Fruit fly (Drosophila melanogaster) whole organism, embryonic: Measurements from ENCODE around the gene Tim9b.

ENCODE experiments used
- BEAF-32 ChIP-seq: fragments of 200-800 bp; sonication (Bioruptor generic); optimal IDR thresholded peaks from 3 replicates; lab custom pipeline; 2017; ENCODE audit warnings: missing biosample characterization, missing genetic modification characterization, mild to moderate bottlenecking, moderate library complexity, missing genetic modification reagents
- Blimp-1 ChIP-seq: fragments of 200-800 bp; sonication (Bioruptor generic); optimal IDR thresholded peaks from 3 replicates; lab custom pipeline; 2018; ENCODE audit warnings: missing biosample characterization, missing genetic modification characterization, mild to moderate bottlenecking, moderate library complexity, missing genetic modification reagents
- Bteb2 ChIP-seq: fragments of 200-800 bp; sonication (Bioruptor generic); optimal IDR thresholded peaks from 2 replicates; lab custom pipeline; 2016; ENCODE audit warnings: missing biosample characterization, missing genetic modification characterization
- CG10979 ChIP-seq: fragments of 200-800 bp; sonication (Bioruptor generic); optimal IDR thresholded peaks from 2 replicates; lab custom pipeline; 2018; ENCODE audit warnings: missing biosample characterization, mild to moderate bottlenecking, missing genetic modification characterization, moderate library complexity
- CG13123 ChIP-seq: fragments of 200-800 bp; sonication (Bioruptor generic); optimal IDR thresholded peaks from 2 replicates; lab custom pipeline; 2016; ENCODE audit warnings: missing biosample characterization, missing genetic modification characterization
- CG18619 ChIP-seq: fragments of 200-800 bp; sonication (Bioruptor generic); optimal IDR thresholded peaks from 3 replicates; lab custom pipeline; 2017; ENCODE audit warnings: missing biosample characterization, mild to moderate bottlenecking, missing genetic modification characterization
- CG2889 ChIP-seq: fragments of 200-800 bp; sonication (Bioruptor generic); IDR thresholded peaks from 3 replicates; pipeline ENCODE4 v1.3.6; 2022; ENCODE audit warnings: missing biosample characterization, missing genetic modification characterization
- CG30020 ChIP-seq: fragments of 200-800 bp; optimal IDR thresholded peaks from 2 replicates; lab custom pipeline; 2019; ENCODE audit warnings: missing biosample characterization, mild to moderate bottlenecking, missing genetic modification characterization, moderate library complexity
- CG34224 ChIP-seq: fragments of 200-800 bp; sonication (Bioruptor generic); IDR thresholded peaks from 3 replicates; pipeline ENCODE4 v1.3.6; 2022; ENCODE audit warnings: missing biosample characterization, missing genetic modification characterization; ENCODE audit not compliant: partially characterized antibody
- CG34376 ChIP-seq: fragments of 200-800 bp; sonication (Bioruptor generic); optimal IDR thresholded peaks from 2 replicates; lab custom pipeline; 2018; ENCODE audit warnings: missing biosample characterization, mild to moderate bottlenecking, missing genetic modification characterization
- CG3995 ChIP-seq: fragments of 200-800 bp; sonication (Bioruptor generic); optimal IDR thresholded peaks from 3 replicates; lab custom pipeline; 2016; ENCODE audit warnings: missing biosample characterization, missing genetic modification characterization
- CG5180 ChIP-seq: fragments of 200-800 bp; sonication (Bioruptor generic); optimal IDR thresholded peaks from 3 replicates; lab custom pipeline; 2017; ENCODE audit warnings: missing biosample characterization, missing genetic modification characterization, mild to moderate bottlenecking, moderate library complexity, missing genetic modification reagents
- CG6254 ChIP-seq: fragments of 200-800 bp; sonication (Bioruptor generic); optimal IDR thresholded peaks from 3 replicates; lab custom pipeline; 2017; ENCODE audit warnings: mild to moderate bottlenecking, missing biosample characterization, missing genetic modification reagents, missing genetic modification characterization
- CG6272 ChIP-seq: fragments of 200-800 bp; sonication (Bioruptor generic); IDR thresholded peaks from 2 replicates; pipeline ENCODE4 v1.3.6; 2022; ENCODE audit warnings: missing biosample characterization, missing genetic modification characterization
- CG6654 ChIP-seq: fragments of 200-800 bp; sonication (Bioruptor generic); optimal IDR thresholded peaks from 2 replicates; lab custom pipeline; 2017; ENCODE audit warnings: missing biosample characterization, mild to moderate bottlenecking, missing genetic modification characterization
- CG8089 ChIP-seq: fragments of 200-800 bp; sonication (Bioruptor generic); optimal IDR thresholded peaks from 3 replicates; lab custom pipeline; 2016; ENCODE audit warnings: missing biosample characterization, missing genetic modification characterization
- CTCF ChIP-seq: fragments of 200-800 bp; sonication (Bioruptor generic); optimal IDR thresholded peaks from 2 replicates; lab custom pipeline; 2017; ENCODE audit warnings: missing biosample characterization, mild to moderate bottlenecking, missing genetic modification characterization, moderate library complexity
- CkIIα-i1 ChIP-seq: fragments of 200-800 bp; sonication (Bioruptor generic); IDR thresholded peaks from 2 replicates; pipeline ENCODE4 v1.3.6; 2022; ENCODE audit warnings: missing biosample characterization, missing genetic modification characterization
- Deaf1 ChIP-seq: fragments of 200-800 bp; optimal IDR thresholded peaks from 3 replicates; lab custom pipeline; 2019; ENCODE audit warnings: missing biosample characterization, mild to moderate bottlenecking, missing genetic modification characterization, moderate library complexity
- Dek ChIP-seq: fragments of 200-800 bp; sonication (Bioruptor generic); optimal IDR thresholded peaks from 3 replicates; lab custom pipeline; 2019; ENCODE audit warnings: missing biosample characterization, mild to moderate bottlenecking, missing genetic modification characterization, moderate library complexity
- Dip3 ChIP-seq: fragments of 200-800 bp; sonication (Bioruptor generic); optimal IDR thresholded peaks from 3 replicates; lab custom pipeline; 2016; ENCODE audit warnings: missing biosample characterization, missing genetic modification characterization
- Drgx ChIP-seq: fragments of 200-800 bp; sonication (Bioruptor generic); IDR thresholded peaks from 2 replicates; pipeline ENCODE4 v1.3.6; 2022; ENCODE audit warnings: missing biosample characterization, missing genetic modification characterization
- E2f2 ChIP-seq: fragments of 200-800 bp; sonication (Bioruptor generic); IDR thresholded peaks from 2 replicates; pipeline ENCODE4 v1.3.6; 2022; ENCODE audit warnings: missing biosample characterization, missing genetic modification characterization
- Elba2 ChIP-seq: fragments of 200-800 bp; sonication (Bioruptor generic); optimal IDR thresholded peaks from 3 replicates; lab custom pipeline; 2016; ENCODE audit warnings: missing biosample characterization, missing genetic modification characterization
- HLHmδ ChIP-seq: fragments of 200-800 bp; sonication (Bioruptor generic); optimal IDR thresholded peaks from 2 replicates; lab custom pipeline; 2018; ENCODE audit warnings: missing biosample characterization, mild to moderate bottlenecking, missing genetic modification characterization, moderate library complexity
- HmgZ ChIP-seq: fragments of 200-800 bp; sonication (Bioruptor generic); optimal IDR thresholded peaks from 2 replicates; lab custom pipeline; 2018; ENCODE audit warnings: missing biosample characterization, mild to moderate bottlenecking, missing genetic modification characterization
- Mes4 ChIP-seq: fragments of 200-800 bp; sonication (Bioruptor generic); optimal IDR thresholded peaks from 2 replicates; lab custom pipeline; 2016; ENCODE audit warnings: missing biosample characterization, missing genetic modification characterization
- Nf-YA ChIP-seq: fragments of 200-800 bp; sonication (Bioruptor generic); IDR thresholded peaks from 2 replicates; pipeline ENCODE4 v1.3.6; 2022; ENCODE audit warnings: missing biosample characterization, missing genetic modification characterization
- Nf-YC ChIP-seq: fragments of 200-800 bp; optimal IDR thresholded peaks from 3 replicates; lab custom pipeline; 2019; ENCODE audit warnings: missing biosample characterization, mild to moderate bottlenecking, missing genetic modification characterization, moderate library complexity
- Oli ChIP-seq: fragments of 200-800 bp; sonication (Bioruptor generic); optimal IDR thresholded peaks from 2 replicates; lab custom pipeline; 2018; ENCODE audit warnings: missing biosample characterization, mild to moderate bottlenecking, missing genetic modification characterization, moderate library complexity
- Optix ChIP-seq: fragments of 200-800 bp; sonication (Bioruptor generic); IDR thresholded peaks from 3 replicates; pipeline ENCODE4 v1.3.6; 2022; ENCODE audit warnings: missing biosample characterization, missing genetic modification characterization
- Sry-δ ChIP-seq: fragments of 200-800 bp; sonication (Bioruptor generic); optimal IDR thresholded peaks from 2 replicates; lab custom pipeline; 2016; ENCODE audit warnings: missing biosample characterization, missing genetic modification characterization
- Xbp1 ChIP-seq: fragments of 200-800 bp; sonication (Bioruptor generic); optimal IDR thresholded peaks from 3 replicates; lab custom pipeline; 2016; ENCODE audit warnings: missing biosample characterization, mild to moderate bottlenecking, missing genetic modification characterization
- YL-1 ChIP-seq: fragments of 200-800 bp; sonication (Bioruptor generic); optimal IDR thresholded peaks from 3 replicates; lab custom pipeline; 2017; ENCODE audit warnings: missing biosample characterization, mild to moderate bottlenecking, missing genetic modification characterization
- cg ChIP-seq: fragments of 200-800 bp; sonication (Bioruptor generic); optimal IDR thresholded peaks from 3 replicates; lab custom pipeline; 2019; ENCODE audit warnings: missing biosample characterization, mild to moderate bottlenecking, missing genetic modification characterization, moderate library complexity
- chinmo ChIP-seq: fragments of 200-800 bp; sonication (Bioruptor generic); IDR thresholded peaks from 4 replicates; pipeline ENCODE4 v1.3.6; 2022; ENCODE audit warnings: missing biosample characterization, missing genetic modification characterization; ENCODE audit not compliant: partially characterized antibody
- crol ChIP-seq: fragments of 200-800 bp; sonication (Bioruptor generic); IDR thresholded peaks from 2 replicates; pipeline ENCODE4 v1.3.6; 2022; ENCODE audit warnings: missing biosample characterization, missing genetic modification characterization
- exex ChIP-seq: fragments of 200-800 bp; sonication (Bioruptor generic); optimal IDR thresholded peaks from 4 replicates; lab custom pipeline; 2018; ENCODE audit warnings: missing biosample characterization, mild to moderate bottlenecking, missing genetic modification characterization, moderate library complexity
- h ChIP-seq: fragments of >200 bp; optimal IDR thresholded peaks from 2 replicates; lab custom pipeline; 2017
- her ChIP-seq: fragments of 200-800 bp; sonication (Bioruptor generic); optimal IDR thresholded peaks from 2 replicates; lab custom pipeline; 2016; ENCODE audit warnings: missing biosample characterization, missing genetic modification characterization
- inv ChIP-seq: fragments of 200-800 bp; sonication (Bioruptor generic); IDR thresholded peaks from 2 replicates; pipeline ENCODE4 v1.3.6; 2022; ENCODE audit warnings: missing biosample characterization, missing genetic modification characterization; ENCODE audit not compliant: partially characterized antibody
- pho ChIP-seq: fragments of 200-800 bp; sonication (Bioruptor generic); optimal IDR thresholded peaks from 2 replicates; lab custom pipeline; 2016; ENCODE audit warnings: missing biosample characterization, missing genetic modification characterization
- phol ChIP-seq: fragments of 200-800 bp; sonication (Bioruptor generic); optimal IDR thresholded peaks from 3 replicates; lab custom pipeline; 2018; ENCODE audit warnings: missing biosample characterization, mild to moderate bottlenecking, missing genetic modification characterization, moderate library complexity
- pzg ChIP-seq: fragments of 200-800 bp; sonication (Bioruptor generic); optimal IDR thresholded peaks from 3 replicates; lab custom pipeline; 2018; ENCODE audit warnings: missing biosample characterization, mild to moderate bottlenecking, missing genetic modification characterization, moderate library complexity
- scrt ChIP-seq: fragments of 200-800 bp; sonication (Bioruptor generic); optimal IDR thresholded peaks from 2 replicates; lab custom pipeline; 2018; ENCODE audit warnings: missing biosample characterization, mild to moderate bottlenecking, missing genetic modification characterization, moderate library complexity
- sens-2 ChIP-seq: fragments of 200-800 bp; sonication (Bioruptor generic); IDR thresholded peaks from 2 replicates; pipeline ENCODE4 v1.3.6; 2022; ENCODE audit warnings: missing biosample characterization, missing genetic modification characterization
- slp2 ChIP-seq: fragments of 200-800 bp; sonication (Bioruptor generic); optimal IDR thresholded peaks from 2 replicates; lab custom pipeline; 2016; ENCODE audit warnings: missing biosample characterization, missing genetic modification characterization
- stc ChIP-seq: fragments of 200-800 bp; sonication (Bioruptor generic); IDR thresholded peaks from 2 replicates; pipeline ENCODE4 v1.3.6; 2022; ENCODE audit warnings: missing biosample characterization, missing genetic modification characterization
- twi ChIP-seq: fragments of 200-800 bp; optimal IDR thresholded peaks from 2 replicates; lab custom pipeline; 2019; ENCODE audit warnings: missing biosample characterization, mild to moderate bottlenecking, missing genetic modification characterization, moderate library complexity
- wek ChIP-seq: fragments of 200-800 bp; sonication (Bioruptor generic); optimal IDR thresholded peaks from 3 replicates; lab custom pipeline; 2018; ENCODE audit warnings: missing biosample characterization, mild to moderate bottlenecking, missing genetic modification characterization, moderate library complexity
- z ChIP-seq: fragments of 200-800 bp; sonication (Bioruptor generic); IDR thresholded peaks from 3 replicates; pipeline ENCODE4 v1.3.6; 2022; ENCODE audit warnings: missing biosample characterization, missing genetic modification characterization
- zfh2 ChIP-seq: fragments of 200-800 bp; sonication (Bioruptor generic); optimal IDR thresholded peaks from 2 replicates; lab custom pipeline; 2016; ENCODE audit warnings: missing biosample characterization, missing genetic modification characterization

The Tim9b gene

dm6 chrX:19631365-19631832, 13.1 kb upstream of the Tim9b start (continued):
- TF ChIP-seq exex (tag; lab: Kevin White, UChicago) (no peak), inv (GFP tag; lab: Robert Waterston, UW) (no peak), Xbp1 (GFP tag; lab: Kevin White, UChicago) (no peak), CG6272 (GFP tag; lab: Robert Waterston, UW) (no peak), chinmo (GFP tag; lab: Robert Waterston, UW) (peak; percentile 98), HLHmδ (GFP tag; lab: Kevin White, UChicago) (peak; percentile 57), sens-2 (GFP tag; lab: Robert Waterston, UW) (no peak), Nf-YC (tag; lab: Kevin White, UChicago) (no peak), CG30020 (tag; lab: Kevin White, UChicago) (no peak), BEAF-32 (no peak), CG18619 (GFP tag; lab: Kevin White, UChicago) (no peak), pzg (GFP tag; lab: Kevin White, UChicago) (no peak), Deaf1 (no peak), CG13123 (GFP tag; lab: Kevin White, UChicago) (no peak), cg (GFP tag; lab: Kevin White, UChicago) (peak; percentile 92), CG34224 (peak; percentile 56; the same call in 2 of the 3 replicates), crol (GFP tag; lab: Robert Waterston, UW) (peak; percentile 91), Dek (tag; lab: Kevin White, UChicago) (no peak), CG2889 (GFP tag; lab: Robert Waterston, UW) (no peak), Bteb2 (no peak), zfh2 (GFP tag; lab: Kevin White, UChicago) (no peak), HmgZ (tag; lab: Kevin White, UChicago) (peak; percentile 11), wek (no peak), z (GFP tag; lab: Robert Waterston, UW) (no peak), phol (tag; lab: Kevin White, UChicago) (no peak), CG34376 (GFP tag; lab: Kevin White, UChicago) (peak; percentile 43), Drgx (peak; percentile 41; the same call in 1 of the 2 replicates), Blimp-1 (GFP tag; lab: Kevin White, UChicago) (no peak), CkIIα-i1 (GFP tag; lab: Robert Waterston, UW) (no peak), Nf-YA (GFP tag; lab: Robert Waterston, UW) (no peak), slp2 (GFP tag; lab: Kevin White, UChicago) (no peak), CG6254 (no peak), Mes4 (no peak), CG6654 (GFP tag; lab: Kevin White, UChicago) (no peak), CG5180 (GFP tag; lab: Kevin White, UChicago) (no peak), E2f2 (no peak), Sry-δ (GFP tag; lab: Kevin White, UChicago) (no peak), YL-1 (GFP tag; lab: Kevin White, UChicago) (peak; percentile 44), Optix (no peak), CG3995 (GFP tag; lab: Kevin White, UChicago) (no peak), scrt (GFP tag; lab: Kevin White, UChicago) (no peak), Elba2 (GFP tag; lab: Kevin White, UChicago) (peak; percentile 3), h (lab: Kevin White, UChicago) (no peak), twi (tag; lab: Kevin White, UChicago) (peak; percentile 4), CTCF (GFP tag; lab: Kevin White, UChicago) (no peak), Dip3 (GFP tag; lab: Kevin White, UChicago) (no peak), her (GFP tag; lab: Kevin White, UChicago) (no peak), stc (GFP tag; lab: Robert Waterston, UW) (no peak), pho (GFP tag; lab: Kevin White, UChicago) (no peak), CG10979 (tag; lab: Kevin White, UChicago) (no peak), Oli (tag; lab: Kevin White, UChicago) (no peak), CG8089 (GFP tag; lab: Kevin White, UChicago) (no peak)
